Worm (Caenorhabditis elegans): Measurements from ENCODE around the gene srh-7.

DNA sequence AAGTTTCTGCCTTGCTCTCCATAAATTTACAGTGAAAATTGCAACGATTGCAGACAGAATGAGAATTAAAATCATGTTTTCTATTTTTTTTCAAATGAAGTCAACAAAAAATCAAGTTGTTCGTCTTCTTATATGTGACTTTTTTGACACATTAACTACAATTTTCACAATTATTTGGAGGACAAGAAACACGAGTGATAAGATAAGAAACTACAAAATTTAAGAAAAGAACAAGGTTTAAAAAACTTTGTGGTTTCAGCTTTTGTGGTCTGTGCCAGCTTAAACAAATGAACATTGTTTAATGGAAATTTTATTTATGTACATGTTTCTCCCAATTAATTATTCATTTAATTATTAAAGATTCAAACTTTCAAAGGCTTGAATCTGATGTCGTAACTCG lies 37.6 kb upstream of the srh-7 start, which contains the start of gene cyp-34A9:
- TF ChIP-seq ztf-11 (tag; optimal IDR thresholded peaks at IDR 0.05) (no peak), aly-2 (tag; optimal IDR thresholded peaks at IDR 0.05) (no peak), nhr-77 (tag; optimal IDR thresholded peaks at IDR 0.05) (no peak), lin-13 (GFP tag; optimal IDR thresholded peaks at IDR 0.05) (no peak), mdl-1 (tag; optimal IDR thresholded peaks at IDR 0.05) (no peak)

All from whole organism, L2 larva.